Worm (Caenorhabditis elegans): ENCODE measurements around the gene M05D6.9.

M05D6.9 gene

DNA sequence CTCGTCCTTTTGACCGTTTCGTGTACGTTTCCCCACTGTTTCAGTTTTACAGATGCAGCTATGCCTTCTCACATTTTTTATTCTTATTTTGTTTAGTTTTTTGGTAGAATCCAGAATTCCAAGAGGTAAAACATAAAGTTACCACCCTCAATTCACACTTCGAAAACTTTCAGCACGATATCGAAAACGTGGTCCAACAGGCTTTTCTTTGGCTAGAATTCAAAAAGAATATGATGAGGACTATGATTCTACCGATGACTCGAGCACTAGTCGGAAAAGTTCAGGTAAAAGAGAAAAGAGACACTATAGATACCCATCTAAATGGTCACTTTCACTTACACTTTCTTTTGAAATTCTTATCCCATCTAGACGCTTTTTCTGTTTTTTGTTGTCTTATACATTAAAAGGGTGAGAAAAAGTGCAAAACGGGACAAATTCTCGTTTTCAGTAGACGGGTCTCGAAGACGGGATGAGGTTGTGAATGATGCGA lies at the start of gene M05D6.9:
Gene M05D6.9 (plus strand): TSS at position 51 of the 490 bp plus-strand sequence.
- TF ChIP-seq F13C5.2 (tag; optimal IDR thresholded peaks at IDR 0.05) (no peak), aly-1 (tag; optimal IDR thresholded peaks at IDR 0.05) (no peak), ceh-36 (tag; optimal IDR thresholded peaks at IDR 0.05) (no peak), sea-1 (GFP tag; conservative IDR thresholded peaks at IDR 0.05) (no peak)

DNA sequence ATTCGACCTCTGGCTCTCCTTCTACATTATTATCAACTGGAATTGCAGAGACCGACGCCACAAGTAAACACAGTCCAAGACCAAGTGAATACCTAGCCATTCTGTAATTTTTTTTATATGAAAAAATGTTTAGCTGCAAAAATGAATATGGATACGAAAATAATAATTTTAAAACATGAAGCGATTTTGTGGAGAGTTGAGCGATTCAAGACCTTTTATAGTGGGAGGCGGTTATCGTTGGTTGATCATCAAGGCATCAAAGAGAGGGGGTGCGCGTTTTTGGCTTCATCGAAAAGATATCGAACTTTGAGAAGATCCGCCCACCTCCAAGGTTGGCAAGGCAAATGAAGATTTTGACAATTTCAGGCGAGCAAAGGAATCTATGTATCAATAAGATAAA lies 47.3 kb upstream of the M05D6.9 start, which contains the start of gene cut-3:
Gene cut-3 (minus strand): TSS at position 101 of the 400 bp plus-strand sequence.
- TF ChIP-seq ceh-13 (GFP tag; optimal IDR thresholded peaks at IDR 0.05) (no peak), B0310.2 (tag; optimal IDR thresholded peaks at IDR 0.05) (no peak), scrt-1 (GFP tag; IDR thresholded peaks at IDR 0.05) (no peak)

DNA sequence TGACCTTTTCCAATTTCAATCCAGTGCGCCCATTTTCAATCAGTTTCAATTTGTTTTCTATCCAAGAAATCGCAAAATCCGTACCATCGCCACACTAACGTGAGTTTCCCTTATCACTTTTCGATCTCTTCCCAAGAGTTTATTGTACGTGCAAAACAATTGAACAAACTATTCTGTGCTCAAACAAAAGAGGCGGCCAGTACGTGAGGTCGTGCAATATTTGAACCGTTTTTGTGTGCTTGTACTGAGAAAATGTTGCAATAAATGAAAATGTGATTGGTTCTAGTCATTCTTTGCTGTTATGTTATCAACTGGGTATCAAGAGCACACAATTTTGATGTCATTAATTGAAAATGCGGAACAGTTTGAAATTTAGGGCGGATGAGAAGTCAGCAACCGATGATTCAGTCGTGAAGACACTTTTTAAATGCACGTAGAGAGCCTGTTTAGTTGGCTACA lies 44.4 kb upstream of the M05D6.9 start, which contains the start of gene F22B5.4:
Gene F22B5.4 (plus strand): TSS at position 51 of the 459 bp plus-strand sequence.
- TF ChIP-seq hmg-4 (GFP tag; optimal IDR thresholded peaks at IDR 0.05) (no peak), ets-7 (tag; optimal IDR thresholded peaks at IDR 0.05) (no peak)

DNA sequence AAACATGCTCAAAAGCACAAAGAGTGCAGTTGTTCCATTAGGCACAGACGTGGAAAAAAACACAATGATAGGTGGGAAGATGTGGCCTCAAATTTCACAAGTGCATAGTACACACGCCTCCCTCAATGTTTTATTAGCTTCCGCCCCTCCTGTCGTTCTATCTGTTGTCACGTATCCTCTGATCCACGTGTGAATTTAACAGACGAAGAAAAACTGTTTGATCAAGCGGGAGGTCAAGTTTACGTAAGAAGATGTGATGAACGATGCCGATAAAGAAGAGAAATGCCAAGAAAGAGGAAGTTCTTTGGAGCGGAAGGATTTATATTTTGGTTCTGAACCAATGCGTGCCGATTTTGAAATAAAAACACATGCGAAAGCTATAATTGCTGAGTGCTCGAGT lies 43.3 kb upstream of the M05D6.9 start:
- no peak for TF ChIP-seq scrt-1 (GFP tag; IDR thresholded peaks at IDR 0.05)
- TF ChIP-seq ama-1 (optimal IDR thresholded peaks at IDR 0.05), result no peak
- no peak for TF ChIP-seq tbx-11 (GFP tag; IDR thresholded peaks at IDR 0.05)
- no peak for TF ChIP-seq tra-4 (tag; optimal IDR thresholded peaks at IDR 0.05)
- no peak for TF ChIP-seq hmbx-1 (tag; optimal IDR thresholded peaks at IDR 0.05)
- TF ChIP-seq aly-1 (tag; optimal IDR thresholded peaks at IDR 0.05), result no peak
- no peak for TF ChIP-seq ceh-36 (tag; optimal IDR thresholded peaks at IDR 0.05)

DNA sequence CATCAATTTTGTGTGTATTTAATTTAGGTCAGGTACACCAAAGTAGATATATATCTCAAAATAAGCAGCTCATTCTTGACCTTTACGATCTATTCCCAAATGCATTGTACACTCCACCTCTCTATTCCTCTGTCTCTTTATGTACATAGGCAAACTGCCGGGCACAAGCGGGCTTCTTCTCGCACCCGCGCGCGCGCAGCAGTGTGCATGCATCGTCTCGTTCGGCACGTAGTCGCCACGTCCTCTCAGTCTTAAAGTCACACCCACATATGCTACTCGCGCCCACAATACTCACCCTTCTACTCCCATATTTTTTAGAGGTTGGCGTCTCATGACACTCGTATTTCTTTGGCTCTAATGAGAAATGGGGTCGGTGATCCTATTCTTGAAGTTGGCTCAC lies 42.7 kb upstream of the M05D6.9 start:
- TF ChIP-seq sea-1 (GFP tag; conservative IDR thresholded peaks at IDR 0.05) (no peak), pes-1 (GFP tag; IDR thresholded peaks at IDR 0.05) (no peak), hnd-1 (tag; optimal IDR thresholded peaks at IDR 0.05) (no peak), ceh-13 (GFP tag; optimal IDR thresholded peaks at IDR 0.05) (no peak), flt-1 (GFP tag; IDR thresholded peaks at IDR 0.05) (no peak), tra-4 (tag; optimal IDR thresholded peaks at IDR 0.05) (no peak), F13C5.2 (tag; optimal IDR thresholded peaks at IDR 0.05) (no peak), hmbx-1 (tag; optimal IDR thresholded peaks at IDR 0.05) (no peak), tbx-11 (GFP tag; IDR thresholded peaks at IDR 0.05) (no peak), ets-7 (tag; optimal IDR thresholded peaks at IDR 0.05) (no peak), tbx-37 (GFP tag; conservative IDR thresholded peaks at IDR 0.05) (no peak), ceh-36 (tag; optimal IDR thresholded peaks at IDR 0.05) (no peak)

DNA sequence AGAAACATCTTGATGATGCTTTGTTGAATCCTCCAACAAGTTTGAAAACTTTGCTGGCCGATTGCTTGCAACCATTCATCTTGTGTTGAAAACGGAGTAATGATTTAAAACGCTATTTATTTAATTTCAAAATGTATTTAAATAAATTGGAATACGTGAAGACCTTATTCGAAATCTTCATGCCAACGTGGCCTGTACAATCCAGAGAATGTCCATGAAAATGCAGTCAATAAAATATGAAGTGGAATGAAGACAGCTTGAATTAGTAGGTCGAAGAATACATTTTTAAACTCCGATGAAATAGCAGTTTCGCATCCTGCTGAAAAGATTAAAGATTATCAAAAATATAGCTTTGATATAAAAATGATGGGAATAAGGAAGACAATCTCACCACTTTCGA lies 39.6 kb upstream of the M05D6.9 start, which contains the start of gene F22B5.5:
Gene F22B5.5 (minus strand): TSS at position 101 of the 400 bp plus-strand sequence.
- TF ChIP-seq hmg-4 (GFP tag; optimal IDR thresholded peaks at IDR 0.05) (no peak), tbx-37 (GFP tag; conservative IDR thresholded peaks at IDR 0.05) (no peak), ets-7 (tag; optimal IDR thresholded peaks at IDR 0.05) (no peak), tbx-11 (GFP tag; IDR thresholded peaks at IDR 0.05) (no peak), F13C5.2 (tag; optimal IDR thresholded peaks at IDR 0.05) (no peak), sea-1 (GFP tag; conservative IDR thresholded peaks at IDR 0.05) (no peak), scrt-1 (GFP tag; IDR thresholded peaks at IDR 0.05) (no peak), B0310.2 (tag; optimal IDR thresholded peaks at IDR 0.05) (no peak), flt-1 (GFP tag; IDR thresholded peaks at IDR 0.05) (no peak), tra-4 (tag; optimal IDR thresholded peaks at IDR 0.05) (no peak)

DNA sequence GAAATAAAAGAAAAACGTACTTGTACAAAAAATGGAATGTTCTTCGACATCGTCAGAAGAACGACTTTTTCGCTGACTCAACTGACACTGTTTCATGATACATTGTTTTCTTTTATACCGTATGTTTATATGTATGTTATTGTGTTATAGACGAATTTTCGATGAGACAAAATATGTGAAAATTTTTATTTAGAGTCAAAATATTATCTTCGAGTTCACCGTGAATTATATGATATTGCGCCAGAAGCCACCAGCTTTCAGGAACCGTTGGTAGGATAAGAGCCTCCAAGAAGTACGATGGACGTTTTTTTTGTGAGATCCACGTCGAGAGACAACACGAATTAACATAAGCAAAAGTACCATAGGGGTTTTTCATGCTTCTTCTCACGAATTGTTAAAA lies 38.0 kb upstream of the M05D6.9 start, which contains the start of gene F22B5.6:
Gene F22B5.6 (minus strand): TSS at position 101 of the 400 bp plus-strand sequence.
- TF ChIP-seq ceh-36 (tag; optimal IDR thresholded peaks at IDR 0.05), result no peak
- TF ChIP-seq F13C5.2 (tag; optimal IDR thresholded peaks at IDR 0.05), result no peak
- TF ChIP-seq sea-1 (GFP tag; conservative IDR thresholded peaks at IDR 0.05), result no peak
- no peak for TF ChIP-seq B0310.2 (tag; optimal IDR thresholded peaks at IDR 0.05)
- no peak for TF ChIP-seq ama-1 (optimal IDR thresholded peaks at IDR 0.05)
- no peak for TF ChIP-seq tbx-37 (GFP tag; conservative IDR thresholded peaks at IDR 0.05)
- TF ChIP-seq ceh-13 (GFP tag; optimal IDR thresholded peaks at IDR 0.05), result no peak
- TF ChIP-seq flt-1 (GFP tag; IDR thresholded peaks at IDR 0.05), result no peak
- TF ChIP-seq tbx-11 (GFP tag; IDR thresholded peaks at IDR 0.05), result no peak

DNA sequence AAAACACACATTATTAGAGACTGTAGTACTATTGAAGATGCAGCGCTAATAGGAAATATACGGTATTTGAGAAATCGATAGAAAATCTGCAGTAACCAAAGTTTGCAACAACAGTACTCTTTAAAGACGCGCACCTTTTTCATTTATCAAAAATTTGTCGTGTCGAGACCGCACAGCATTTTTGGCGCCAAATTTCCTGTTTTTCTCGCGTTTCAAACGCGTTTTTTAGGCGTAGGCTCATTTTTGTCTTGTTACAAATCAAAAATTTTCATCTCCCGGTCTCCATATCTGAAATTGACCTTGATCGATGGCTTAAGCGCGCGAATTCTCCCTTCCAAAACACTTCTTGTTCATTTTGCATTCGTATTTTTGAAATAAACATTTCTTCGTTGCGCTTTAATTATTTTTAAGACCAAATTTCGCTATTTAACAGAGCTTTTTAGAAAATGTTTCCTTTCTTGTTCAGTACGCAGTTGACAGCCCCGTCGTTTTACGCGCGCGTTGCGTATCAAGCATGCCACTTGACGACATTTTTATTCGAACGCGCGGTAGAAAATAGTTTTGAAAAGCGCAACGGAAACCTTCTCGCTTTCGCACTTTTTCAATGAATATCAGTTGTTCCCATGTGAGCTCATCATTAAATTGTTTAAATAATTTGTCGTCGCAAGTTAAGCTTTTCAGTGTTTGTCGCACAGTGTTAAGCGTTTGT lies 37.2 kb upstream of the M05D6.9 start:
- TF ChIP-seq sea-1 (GFP tag; conservative IDR thresholded peaks at IDR 0.05) (no peak), ceh-13 (GFP tag; optimal IDR thresholded peaks at IDR 0.05) (no peak), hmbx-1 (tag; optimal IDR thresholded peaks at IDR 0.05) (no peak), B0310.2 (tag; optimal IDR thresholded peaks at IDR 0.05) (no peak), ets-7 (tag; optimal IDR thresholded peaks at IDR 0.05) (no peak), tbx-37 (GFP tag; conservative IDR thresholded peaks at IDR 0.05) (no peak), ama-1 (optimal IDR thresholded peaks at IDR 0.05) (no peak), scrt-1 (GFP tag; IDR thresholded peaks at IDR 0.05) (no peak), tra-4 (tag; optimal IDR thresholded peaks at IDR 0.05) (no peak), tbx-11 (GFP tag; IDR thresholded peaks at IDR 0.05) (no peak), flt-1 (GFP tag; IDR thresholded peaks at IDR 0.05) (no peak), F13C5.2 (tag; optimal IDR thresholded peaks at IDR 0.05) (no peak), ceh-36 (tag; optimal IDR thresholded peaks at IDR 0.05) (no peak), hmg-4 (GFP tag; optimal IDR thresholded peaks at IDR 0.05) (no peak)
